Worm (Caenorhabditis elegans): ENCODE results near the gene str-15.

str-15 gene

DNA sequence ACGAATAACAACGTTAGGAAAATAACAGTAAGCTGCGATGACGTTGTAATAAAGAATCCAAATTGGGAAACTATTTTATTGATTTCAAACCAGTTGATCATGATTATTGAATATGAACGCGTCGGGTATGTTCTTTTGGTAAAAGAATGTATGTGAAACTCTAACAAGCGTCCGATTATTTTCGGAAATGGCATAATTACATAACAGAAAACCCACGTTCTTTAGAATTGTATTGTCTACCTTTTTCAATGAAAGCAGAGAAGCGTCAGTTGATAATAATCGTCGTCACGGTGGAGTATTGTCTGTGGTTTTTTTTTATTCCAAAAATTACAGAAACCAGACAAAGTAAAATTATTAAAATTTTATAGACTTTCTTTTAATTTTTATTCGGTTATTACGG is 3.5 kb downstream of the str-15 start, which contains the start of gene str-14:
Gene str-14, minus strand, starts transcription at position 101 of the 400 bp plus-strand sequence.
- TF ChIP-seq nhr-2 (tag; optimal IDR thresholded peaks at IDR 0.05) (no peak), sem-2 (GFP tag; optimal IDR thresholded peaks at IDR 0.05) (no peak), hlh-1 (tag; optimal IDR thresholded peaks at IDR 0.05) (no peak), lsy-2 (tag; optimal IDR thresholded peaks at IDR 0.05) (no peak), nhr-28 (tag; optimal IDR thresholded peaks at IDR 0.05) (no peak), snpc-4 (tag; optimal IDR thresholded peaks at IDR 0.05) (no peak), nhr-237 (tag; optimal IDR thresholded peaks at IDR 0.05) (no peak), bed-3 (GFP tag; optimal IDR thresholded peaks at IDR 0.05) (no peak), ceh-43 (GFP tag; optimal IDR thresholded peaks at IDR 0.05) (no peak), flh-1 (GFP tag; optimal IDR thresholded peaks at IDR 0.05) (no peak), lin-32 (GFP tag; optimal IDR thresholded peaks at IDR 0.05) (no peak), unc-120 (tag; optimal IDR thresholded peaks at IDR 0.05; ENCODE audit: poor library complexity, severe bottlenecking) (no peak), cnd-1 (tag; optimal IDR thresholded peaks at IDR 0.05) (no peak), blmp-1 (tag; optimal IDR thresholded peaks at IDR 0.05) (no peak), unc-62 (GFP tag; optimal IDR thresholded peaks at IDR 0.05) (no peak), nhr-76 (tag; optimal IDR thresholded peaks at IDR 0.05) (no peak)

ce11 chrV:16447735-16448134 is 10.9 kb downstream of the str-15 start, which contains the start of gene T08G3.13:
Gene T08G3.13 (plus strand): TSS chrV:16448035.
- no peak for TF ChIP-seq cnd-1 (tag; optimal IDR thresholded peaks at IDR 0.05)
- no peak for TF ChIP-seq bed-3 (GFP tag; optimal IDR thresholded peaks at IDR 0.05)
- TF ChIP-seq snpc-4 (tag; optimal IDR thresholded peaks at IDR 0.05) = no peak
- TF ChIP-seq flh-1 (GFP tag; optimal IDR thresholded peaks at IDR 0.05) = no peak
- no peak for TF ChIP-seq ceh-39 (tag; optimal IDR thresholded peaks at IDR 0.05)
- TF ChIP-seq pha-4 (tag; optimal IDR thresholded peaks at IDR 0.05) = no peak
- no peak for TF ChIP-seq drap-1 (GFP tag; optimal IDR thresholded peaks at IDR 0.05)
- no peak for TF ChIP-seq elt-3 (tag; optimal IDR thresholded peaks at IDR 0.05)
- TF ChIP-seq unc-62 (GFP tag; optimal IDR thresholded peaks at IDR 0.05) = no peak
- no peak for TF ChIP-seq ztf-11 (tag; optimal IDR thresholded peaks at IDR 0.05)
- no peak for TF ChIP-seq ces-1 (GFP tag; optimal IDR thresholded peaks at IDR 0.05)
- no peak for TF ChIP-seq ham-2 (GFP tag; optimal IDR thresholded peaks at IDR 0.05)
- TF ChIP-seq lsy-2 (tag; optimal IDR thresholded peaks at IDR 0.05) = no peak
- TF ChIP-seq tbx-8 (GFP tag; optimal IDR thresholded peaks at IDR 0.05) = no peak

- TF ChIP-seq mep-1 (tag; optimal IDR thresholded peaks at IDR 0.05) = no peak
- no peak for TF ChIP-seq ceh-83 (GFP tag; optimal IDR thresholded peaks at IDR 0.05)
- no peak for TF ChIP-seq lin-32 (GFP tag; optimal IDR thresholded peaks at IDR 0.05)
- TF ChIP-seq ceh-43 (GFP tag; optimal IDR thresholded peaks at IDR 0.05) = no peak
- TF ChIP-seq ztf-11 (tag; optimal IDR thresholded peaks at IDR 0.05) = no peak
- TF ChIP-seq tbx-8 (GFP tag; optimal IDR thresholded peaks at IDR 0.05) = no peak
- TF ChIP-seq ceh-39 (tag; optimal IDR thresholded peaks at IDR 0.05) = no peak
- TF ChIP-seq pha-4 (tag; optimal IDR thresholded peaks at IDR 0.05) = no peak
- TF ChIP-seq sptf-1 (tag; optimal IDR thresholded peaks at IDR 0.05) = no peak
- no peak for TF ChIP-seq zip-8 (tag; optimal IDR thresholded peaks at IDR 0.05)
Observed at ce11 chrV:16446191-16446590, 12.4 kb downstream of the str-15 start.

- TF ChIP-seq pha-4 (tag; optimal IDR thresholded peaks at IDR 0.05) (no peak), ceh-39 (tag; optimal IDR thresholded peaks at IDR 0.05) (no peak), ceh-83 (GFP tag; optimal IDR thresholded peaks at IDR 0.05) (no peak), hlh-1 (tag; optimal IDR thresholded peaks at IDR 0.05) (no peak), cnd-1 (tag; optimal IDR thresholded peaks at IDR 0.05) (no peak), zip-8 (tag; optimal IDR thresholded peaks at IDR 0.05) (no peak), flh-1 (GFP tag; optimal IDR thresholded peaks at IDR 0.05) (no peak), snpc-4 (tag; optimal IDR thresholded peaks at IDR 0.05) (no peak), unc-39 (tag; optimal IDR thresholded peaks at IDR 0.05) (no peak), unc-62 (GFP tag; optimal IDR thresholded peaks at IDR 0.05) (no peak), lin-13 (tag; optimal IDR thresholded peaks at IDR 0.05) (no peak), ztf-11 (tag; optimal IDR thresholded peaks at IDR 0.05) (no peak), sptf-1 (tag; optimal IDR thresholded peaks at IDR 0.05) (no peak), unc-120 (tag; optimal IDR thresholded peaks at IDR 0.05; ENCODE audit: poor library complexity, severe bottlenecking) (no peak)
Observed at ce11 chrV:16445676-16446075, 12.9 kb downstream of the str-15 start, which contains the start of gene T08G3.6. Gene T08G3.6 (plus strand): TSS chrV:16445976.

ce11 chrV:16443626-16444025 is 15.0 kb downstream of the str-15 start, which contains the start of gene srh-141:
Gene srh-141 (plus strand): TSS chrV:16443926.
- TF ChIP-seq lin-32 (GFP tag; optimal IDR thresholded peaks at IDR 0.05) = no peak
- no peak for TF ChIP-seq flh-1 (GFP tag; optimal IDR thresholded peaks at IDR 0.05)
- TF ChIP-seq M03D4.4 (tag; optimal IDR thresholded peaks at IDR 0.05) = no peak
- TF ChIP-seq sem-2 (GFP tag; optimal IDR thresholded peaks at IDR 0.05) = no peak
- TF ChIP-seq ham-2 (GFP tag; optimal IDR thresholded peaks at IDR 0.05) = no peak
- no peak for TF ChIP-seq cnd-1 (tag; optimal IDR thresholded peaks at IDR 0.05)
- no peak for TF ChIP-seq ceh-39 (tag; optimal IDR thresholded peaks at IDR 0.05)
- no peak for TF ChIP-seq pha-4 (tag; optimal IDR thresholded peaks at IDR 0.05)
- TF ChIP-seq nhr-12 (tag; optimal IDR thresholded peaks at IDR 0.05) = no peak
- no peak for TF ChIP-seq mep-1 (tag; optimal IDR thresholded peaks at IDR 0.05)

All from whole organism, mixed stage, embryonic.